Fruit fly (Drosophila melanogaster) Kc167 (cell line): ENCODE results near the gene Mob3.

ENCODE experiments used
- Myc ChIP-seq: fragments of >200 bp; optimal IDR thresholded peaks from 2 replicates; lab custom pipeline; 2017; ENCODE audit warnings: missing external identifiers
- Sin3A ChIP-seq: fragments of >200 bp; optimal IDR thresholded peaks from 2 replicates; lab custom pipeline; 2018; ENCODE audit warnings: missing external identifiers
- h ChIP-seq: fragments of >200 bp; optimal IDR thresholded peaks from 3 replicates; lab custom pipeline; 2018; ENCODE audit warnings: missing external identifiers
- insv ChIP-seq: fragments of >200 bp; optimal IDR thresholded peaks from 3 replicates; lab custom pipeline; 2018; ENCODE audit warnings: missing external identifiers
- psq ChIP-seq: fragments of >200 bp; optimal IDR thresholded peaks from 2 replicates; lab custom pipeline; 2017; ENCODE audit warnings: missing external identifiers
- ttk ChIP-seq: sonication (Bioruptor generic); optimal IDR thresholded peaks from 2 replicates; lab custom pipeline; 2017; ENCODE audit warnings: missing external identifiers

Gene Mob3

DNA sequence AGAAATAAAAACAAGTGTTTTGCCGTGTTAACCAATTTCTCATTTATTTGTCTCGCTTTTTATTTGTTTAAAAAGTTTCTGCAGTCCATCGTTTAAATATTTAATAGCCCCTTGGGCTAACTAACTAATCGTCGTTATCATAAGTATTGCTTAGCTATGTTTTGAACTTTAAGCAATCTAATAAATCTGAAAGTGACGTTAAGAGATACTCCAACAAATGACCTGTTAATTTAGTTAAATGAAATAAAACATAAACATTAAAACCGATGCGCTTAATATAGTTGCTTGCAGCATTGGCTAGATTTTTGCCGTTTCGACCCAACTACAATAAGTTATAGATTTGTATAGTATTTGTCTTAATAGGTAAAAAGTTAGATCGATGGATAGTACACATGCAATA is 3.4 kb upstream of the Mob3 start:
- TF ChIP-seq Myc (lab: Kevin White, UChicago) (no peak), ttk (no peak), h (lab: Kevin White, UChicago) (no peak), Sin3A (lab: Kevin White, UChicago) (no peak), psq (no peak), insv (lab: Kevin White, UChicago) (no peak)

DNA sequence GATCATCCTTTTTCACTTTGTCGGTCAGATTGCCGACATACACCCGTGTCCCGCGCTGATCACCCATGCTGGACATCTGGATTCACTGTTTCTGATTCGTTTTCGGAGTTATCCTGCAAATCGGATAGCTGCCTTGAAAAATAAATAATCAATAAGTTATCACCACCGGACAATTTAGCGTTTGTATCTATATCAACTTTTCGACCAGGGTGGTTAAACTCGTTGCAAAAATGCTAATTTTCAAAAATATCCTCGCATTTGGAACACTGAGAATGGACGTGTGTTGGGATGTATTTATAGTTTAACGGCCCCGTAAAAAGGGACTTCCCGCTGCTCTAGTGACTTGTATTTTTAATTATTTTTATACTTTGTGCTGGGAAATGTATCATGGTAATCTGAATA is 1.8 kb upstream of the Mob3 start, which contains the start of gene Rsf1:
Rsf1 (minus strand) TSS at position 212 of the 402 bp plus-strand sequence.
- TF ChIP-seq Sin3A (lab: Kevin White, UChicago) (no peak), ttk (no peak), psq (no peak), Myc (lab: Kevin White, UChicago) (no peak), insv (lab: Kevin White, UChicago) (no peak), h (lab: Kevin White, UChicago) (no peak)

DNA sequence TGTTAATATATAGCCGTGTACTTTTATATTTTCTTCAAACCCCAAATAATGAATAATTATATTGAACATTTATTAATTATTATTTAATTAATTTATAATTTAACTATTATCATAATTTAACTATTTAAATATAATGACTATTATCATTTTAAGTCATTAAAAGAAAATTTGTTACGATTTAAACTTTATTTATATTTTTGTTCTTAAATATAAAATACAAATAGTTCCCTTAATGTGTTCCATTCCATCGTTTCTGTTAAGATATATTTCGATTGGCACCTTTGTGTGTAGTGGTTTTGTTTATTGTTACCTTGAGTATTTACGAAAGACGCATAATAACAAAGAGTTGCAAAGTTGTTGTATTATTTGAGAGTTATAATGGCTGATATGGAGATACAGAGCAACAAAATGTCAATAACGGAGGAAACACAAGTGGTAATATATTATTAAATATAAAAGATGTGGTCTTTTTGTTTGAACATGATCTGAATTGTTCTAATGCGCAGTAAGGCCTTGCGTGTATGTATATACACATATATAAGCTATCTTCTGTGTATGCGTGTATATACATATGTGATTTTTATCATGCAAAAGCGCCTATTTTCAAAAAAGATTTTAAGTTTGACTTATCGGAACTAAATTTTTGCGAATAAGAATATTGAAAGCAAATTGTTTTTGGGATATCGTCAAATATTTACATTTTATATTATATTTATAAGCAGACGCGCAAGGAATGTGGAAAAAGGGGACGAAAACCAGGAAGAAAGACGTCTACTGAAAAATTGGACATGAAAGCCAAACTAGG is 1.1 kb upstream of the Mob3 start, which contains the start of gene REPTOR-BP:
REPTOR-BP (plus strand) TSS at position 296 of the 805 bp plus-strand sequence.
- TF ChIP-seq h (lab: Kevin White, UChicago) (no peak), Sin3A (lab: Kevin White, UChicago) (no peak), insv (lab: Kevin White, UChicago) (no peak), psq (no peak), ttk (no peak), Myc (lab: Kevin White, UChicago) (no peak)

DNA sequence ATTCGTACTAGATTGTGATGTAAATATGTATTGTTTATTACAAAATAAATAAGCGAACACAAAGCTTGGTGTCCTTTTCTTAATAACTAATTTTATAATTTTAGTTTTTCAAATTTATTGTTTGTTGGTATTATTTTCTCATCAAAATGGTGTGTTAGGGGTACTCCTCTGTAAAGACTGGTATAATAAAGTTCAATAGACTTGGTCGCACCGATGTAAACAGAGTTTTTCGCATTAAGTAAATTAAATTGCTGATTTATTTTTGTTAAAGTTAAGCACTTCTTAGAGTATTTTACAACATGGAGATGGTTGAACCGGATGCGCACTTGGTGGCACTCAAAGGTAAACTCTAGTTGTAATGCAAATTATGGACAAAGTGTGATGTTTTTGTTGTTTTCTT is 1.4 kb downstream of the Mob3 start, which contains the start of gene CG4953:
CG4953 (plus strand) TSS at position 193 of the 400 bp plus-strand sequence.
- no peak for TF ChIP-seq Myc (lab: Kevin White, UChicago)
- TF ChIP-seq Sin3A (lab: Kevin White, UChicago): no peak
- no peak for TF ChIP-seq psq
- TF ChIP-seq insv (lab: Kevin White, UChicago): no peak
- no peak for TF ChIP-seq ttk
- no peak for TF ChIP-seq h (lab: Kevin White, UChicago)

DNA sequence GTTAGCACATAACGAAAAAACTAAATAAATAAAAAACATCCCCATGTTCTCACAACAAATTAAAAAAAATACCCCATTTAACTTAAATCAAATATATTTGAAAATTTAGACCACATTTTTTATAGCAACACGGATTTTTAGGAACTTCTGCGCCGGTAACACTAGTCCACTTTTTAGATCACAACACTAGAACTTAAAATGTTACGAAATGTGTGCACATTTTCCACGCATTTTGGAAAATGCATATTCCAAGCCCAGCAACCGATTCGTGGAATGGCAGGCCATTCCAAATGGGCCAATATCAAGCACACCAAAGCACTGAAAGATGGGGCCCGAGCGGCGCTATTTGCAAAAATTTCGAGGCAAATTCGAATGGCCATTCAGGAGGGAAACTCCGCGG is 3.6 kb downstream of the Mob3 start, which contains the start of gene CG4957:
CG4957 (plus strand) TSS at position 185 of the 400 bp plus-strand sequence.
- no peak for TF ChIP-seq Sin3A (lab: Kevin White, UChicago)
- no peak for TF ChIP-seq h (lab: Kevin White, UChicago)
- no peak for TF ChIP-seq ttk
- TF ChIP-seq insv (lab: Kevin White, UChicago): no peak
- no peak for TF ChIP-seq psq
- no peak for TF ChIP-seq Myc (lab: Kevin White, UChicago)

DNA sequence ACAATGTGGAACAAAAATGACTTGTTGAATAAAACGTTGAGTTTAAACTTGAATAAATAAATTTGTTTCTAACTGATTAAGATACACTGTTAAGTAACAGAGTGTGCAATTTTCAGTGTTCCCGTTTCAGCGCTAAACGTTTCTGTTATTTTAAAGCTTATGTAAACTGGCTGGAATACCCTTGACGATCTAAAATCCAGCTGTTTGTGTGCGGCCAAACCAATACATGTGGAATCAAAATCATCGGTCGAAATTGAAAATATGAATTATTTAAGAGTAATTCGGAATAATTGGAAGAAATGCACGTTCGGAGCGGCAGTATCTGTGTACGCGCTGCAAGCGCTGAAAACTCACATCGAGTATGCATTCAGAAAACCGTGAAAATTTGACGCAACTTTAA is 4.7 kb downstream of the Mob3 start, which contains the start of gene Mulk:
Mulk (plus strand) TSS at position 198 of the 400 bp plus-strand sequence.
- TF ChIP-seq h (lab: Kevin White, UChicago): no peak
- TF ChIP-seq Sin3A (lab: Kevin White, UChicago): no peak
- TF ChIP-seq Myc (lab: Kevin White, UChicago): no peak
- no peak for TF ChIP-seq ttk
- TF ChIP-seq insv (lab: Kevin White, UChicago): no peak

DNA sequence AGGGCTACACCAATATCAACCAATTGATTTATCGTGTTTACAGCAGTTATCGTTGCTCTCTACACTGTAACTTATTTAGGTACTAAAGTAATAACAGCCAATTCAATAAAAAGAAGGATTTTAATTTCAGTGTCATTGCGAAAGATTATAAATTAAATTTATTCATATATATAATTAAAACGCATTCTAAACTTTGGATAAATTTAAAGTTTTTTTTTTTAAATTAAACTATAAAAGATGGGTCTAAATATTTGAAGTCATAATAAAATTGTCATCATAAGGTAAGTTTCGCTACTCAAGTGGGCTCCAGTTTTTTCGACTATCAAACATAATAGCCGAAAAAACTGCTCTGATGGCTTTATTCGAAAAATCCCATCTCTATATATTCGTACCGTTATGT is 7.1 kb downstream of the Mob3 start, which contains the start of gene trk:
trk (minus strand) TSS at position 101 of the 400 bp plus-strand sequence.
- TF ChIP-seq h (lab: Kevin White, UChicago) (no peak), ttk (no peak), Myc (lab: Kevin White, UChicago) (no peak), insv (lab: Kevin White, UChicago) (no peak), Sin3A (lab: Kevin White, UChicago) (no peak), psq (no peak)

DNA sequence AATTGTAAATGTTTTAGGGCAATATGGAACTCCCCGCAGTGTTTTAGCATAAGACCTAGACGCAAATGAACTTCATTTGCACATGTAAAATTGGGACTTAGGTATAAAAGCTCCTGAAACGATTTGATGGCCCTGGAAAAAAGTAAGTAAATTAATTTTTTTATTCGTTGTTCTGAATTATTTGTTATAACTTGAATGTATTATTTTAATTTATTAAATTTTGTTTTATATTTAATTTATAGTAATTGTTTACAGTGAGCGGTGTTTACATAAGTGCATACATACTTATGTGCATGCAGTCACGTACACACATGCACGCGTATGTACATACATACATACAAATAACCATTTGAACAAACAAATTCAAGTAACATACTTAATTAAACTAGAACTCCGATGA is 11.3 kb downstream of the Mob3 start:
- no peak for TF ChIP-seq ttk

DNA sequence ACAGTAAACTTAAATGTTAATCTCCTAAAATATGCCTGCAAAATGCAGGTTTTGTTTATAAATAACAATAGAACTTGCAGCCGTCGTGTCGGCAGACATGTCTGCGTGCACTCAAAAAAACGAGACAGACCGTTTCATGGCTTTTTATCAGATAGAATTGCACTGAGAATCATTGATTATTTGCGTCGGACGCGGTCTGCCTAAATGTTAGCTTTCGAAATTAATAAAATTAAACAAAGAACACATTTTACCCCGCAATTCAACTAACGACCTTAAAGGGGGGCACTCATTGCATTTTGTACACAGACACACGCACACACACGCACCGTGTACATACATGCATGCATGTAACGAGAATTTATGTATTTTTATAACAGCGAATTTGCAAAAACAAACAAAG is 11.7 kb downstream of the Mob3 start:
- TF ChIP-seq h (lab: Kevin White, UChicago) (no peak), Sin3A (lab: Kevin White, UChicago) (no peak), psq (no peak)

DNA sequence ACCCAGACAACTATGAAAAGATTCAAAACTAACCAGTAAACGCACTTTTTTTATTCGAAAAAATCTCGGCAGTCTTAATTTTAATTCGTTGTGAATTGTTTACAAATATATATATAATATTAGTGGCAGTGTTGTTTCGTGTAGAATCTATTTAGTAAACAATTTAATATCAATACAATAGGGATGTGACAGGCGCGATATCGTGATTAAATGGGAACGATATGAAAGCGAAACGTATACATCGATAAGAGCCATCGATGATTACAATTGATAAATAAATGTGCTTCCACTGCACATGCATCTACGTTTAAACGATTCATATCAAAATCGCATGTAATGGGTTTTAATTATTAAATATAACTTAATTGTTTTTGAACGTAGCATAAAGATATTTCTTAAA is 12.2 kb downstream of the Mob3 start:
- no peak for TF ChIP-seq psq
- TF ChIP-seq h (lab: Kevin White, UChicago): no peak
- no peak for TF ChIP-seq Myc (lab: Kevin White, UChicago)
- no peak for TF ChIP-seq ttk
- no peak for TF ChIP-seq Sin3A (lab: Kevin White, UChicago)
- no peak for TF ChIP-seq insv (lab: Kevin White, UChicago)

DNA sequence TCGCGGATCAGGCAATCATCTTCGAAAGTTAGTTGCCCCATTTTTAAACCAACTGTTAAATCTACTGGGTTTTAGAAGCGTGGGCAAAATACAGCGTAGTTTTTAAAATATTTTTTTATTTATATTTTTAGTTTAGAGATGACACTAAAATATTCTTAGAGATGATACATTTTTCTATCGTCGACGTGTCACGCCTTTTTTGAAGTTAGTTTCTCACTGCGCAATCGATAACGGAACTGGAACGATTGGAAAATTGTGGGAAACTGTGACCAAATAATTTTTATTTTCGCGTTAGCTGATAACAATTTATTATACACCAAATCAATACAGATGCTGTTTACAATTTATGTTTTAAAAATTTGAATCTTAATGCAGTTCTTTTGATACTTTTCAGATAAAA is 13.5 kb downstream of the Mob3 start, which contains the start of gene Utx:
Utx (minus strand) TSS at position 154 of the 400 bp plus-strand sequence.
- TF ChIP-seq psq: no peak
- TF ChIP-seq h (lab: Kevin White, UChicago): no peak
- TF ChIP-seq Sin3A (lab: Kevin White, UChicago): no peak
- TF ChIP-seq ttk: no peak
- TF ChIP-seq Myc (lab: Kevin White, UChicago): no peak
- TF ChIP-seq insv (lab: Kevin White, UChicago): no peak

DNA sequence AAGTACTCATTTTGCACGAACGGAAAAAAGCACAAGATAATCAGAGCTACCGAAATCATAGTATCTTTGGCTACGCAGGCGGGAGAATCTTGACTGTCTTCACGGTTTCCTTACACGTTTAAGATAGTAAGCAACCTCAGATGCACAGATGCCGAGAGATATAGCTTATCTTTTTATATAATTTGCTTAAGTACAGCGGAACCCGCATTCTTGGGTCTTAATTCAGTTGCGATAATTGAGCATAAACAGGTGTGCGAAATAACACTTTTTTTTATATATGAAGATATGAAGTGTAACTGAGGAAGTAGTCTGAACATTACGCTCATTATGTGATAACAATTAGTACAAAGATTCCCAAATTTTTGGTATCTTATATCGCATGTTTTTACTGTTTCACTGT is 15.6 kb downstream of the Mob3 start, which contains the start of gene CG34043:
CG34043 (minus strand) TSS at position 101 of the 400 bp plus-strand sequence.
- TF ChIP-seq Sin3A (lab: Kevin White, UChicago) (no peak), Myc (lab: Kevin White, UChicago) (no peak), insv (lab: Kevin White, UChicago) (no peak), ttk (no peak), psq (no peak), h (lab: Kevin White, UChicago) (no peak)
